Worm (Caenorhabditis elegans): ENCODE results near the gene F45D3.1.

F45D3.1 gene

DNA sequence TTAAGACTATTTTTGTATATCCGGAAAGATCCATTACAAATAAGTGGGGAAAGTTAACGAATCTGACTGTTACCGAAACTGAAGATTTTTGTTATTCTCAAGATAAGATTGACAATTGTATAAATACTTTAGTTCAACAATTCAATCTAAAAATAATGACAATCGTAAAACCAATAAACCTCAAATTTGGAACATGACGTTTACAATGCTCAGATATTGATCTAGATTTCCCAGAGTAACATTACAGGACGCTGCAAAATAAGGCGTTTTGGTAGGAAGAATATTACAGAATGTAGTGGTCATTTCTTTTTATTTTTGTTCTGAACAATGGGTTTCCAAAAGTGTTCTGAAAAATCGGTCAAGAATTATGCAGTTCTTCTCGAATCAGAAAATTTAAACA is at the start of gene F45D3.1:
Gene F45D3.1, plus strand, starts transcription at position 301 of the 400 bp plus-strand sequence.
- TF ChIP-seq ceh-83 (GFP tag; optimal IDR thresholded peaks at IDR 0.05) (no peak), zip-8 (tag; optimal IDR thresholded peaks at IDR 0.05) (no peak), nhr-12 (tag; optimal IDR thresholded peaks at IDR 0.05) (no peak), nhr-237 (tag; optimal IDR thresholded peaks at IDR 0.05) (no peak), elt-3 (tag; optimal IDR thresholded peaks at IDR 0.05) (no peak), lsy-2 (tag; optimal IDR thresholded peaks at IDR 0.05) (no peak), pha-4 (tag; optimal IDR thresholded peaks at IDR 0.05) (no peak), unc-120 (tag; optimal IDR thresholded peaks at IDR 0.05; ENCODE audit: poor library complexity, severe bottlenecking) (no peak), ham-2 (GFP tag; optimal IDR thresholded peaks at IDR 0.05) (no peak), drap-1 (GFP tag; optimal IDR thresholded peaks at IDR 0.05) (no peak), sptf-1 (tag; optimal IDR thresholded peaks at IDR 0.05) (no peak), tbx-8 (GFP tag; optimal IDR thresholded peaks at IDR 0.05) (no peak), ceh-39 (tag; optimal IDR thresholded peaks at IDR 0.05) (no peak), nhr-2 (tag; optimal IDR thresholded peaks at IDR 0.05) (no peak), hlh-1 (tag; optimal IDR thresholded peaks at IDR 0.05) (no peak)

DNA sequence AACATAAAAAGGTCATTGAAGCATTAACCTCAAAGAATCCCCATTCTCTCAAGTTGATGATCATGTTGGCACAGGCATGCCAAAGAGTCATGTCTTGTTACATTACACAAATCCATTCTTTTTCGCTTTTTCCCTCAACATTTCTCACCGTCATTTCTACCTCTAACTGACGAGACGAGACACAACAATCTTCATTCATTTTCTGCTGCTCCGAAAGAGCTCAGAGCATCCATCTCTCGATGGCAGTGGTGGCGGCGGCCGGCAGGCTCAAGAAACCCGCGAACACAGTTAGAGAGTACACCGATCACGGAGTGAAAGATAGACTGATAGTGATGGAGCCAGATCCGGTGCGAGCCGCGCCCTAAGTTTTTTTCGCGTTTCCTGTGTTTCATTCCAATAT is 49.7 kb upstream of the F45D3.1 start:
- peak; percentile 22 for TF ChIP-seq hlh-1 (tag; optimal IDR thresholded peaks at IDR 0.05)
- peak; percentile 72 for TF ChIP-seq unc-120 (tag; optimal IDR thresholded peaks at IDR 0.05; ENCODE audit: poor library complexity, severe bottlenecking)
- TF ChIP-seq unc-62 (GFP tag; optimal IDR thresholded peaks at IDR 0.05): peak; percentile 34
- no peak for TF ChIP-seq snpc-4 (tag; optimal IDR thresholded peaks at IDR 0.05)

DNA sequence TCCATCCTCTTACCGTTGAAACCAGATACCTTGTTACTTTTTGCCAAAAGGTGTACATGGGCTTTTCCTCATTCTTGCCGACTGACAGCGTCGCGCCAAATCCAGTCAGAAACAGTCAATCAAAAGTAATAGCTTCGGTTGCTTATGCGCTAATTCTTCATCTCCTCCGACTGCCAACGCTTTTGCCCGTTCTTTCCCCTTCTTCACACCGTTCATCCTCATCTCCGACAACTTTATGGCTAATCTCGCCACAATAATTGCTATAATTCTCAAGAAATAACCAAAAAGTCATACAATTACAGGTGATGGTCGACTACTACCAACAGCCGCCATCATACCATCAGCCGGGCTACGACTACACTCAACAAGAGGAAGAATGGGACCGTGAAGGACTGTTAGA is 48.7 kb upstream of the F45D3.1 start, which contains the start of gene atn-1:
Gene atn-1, plus strand, starts transcription at position 301 of the 400 bp plus-strand sequence.
- no peak for TF ChIP-seq M03D4.4 (tag; optimal IDR thresholded peaks at IDR 0.05)
- TF ChIP-seq nhr-12 (tag; optimal IDR thresholded peaks at IDR 0.05): no peak
- peak; percentile 9 for TF ChIP-seq ham-2 (GFP tag; optimal IDR thresholded peaks at IDR 0.05)

DNA sequence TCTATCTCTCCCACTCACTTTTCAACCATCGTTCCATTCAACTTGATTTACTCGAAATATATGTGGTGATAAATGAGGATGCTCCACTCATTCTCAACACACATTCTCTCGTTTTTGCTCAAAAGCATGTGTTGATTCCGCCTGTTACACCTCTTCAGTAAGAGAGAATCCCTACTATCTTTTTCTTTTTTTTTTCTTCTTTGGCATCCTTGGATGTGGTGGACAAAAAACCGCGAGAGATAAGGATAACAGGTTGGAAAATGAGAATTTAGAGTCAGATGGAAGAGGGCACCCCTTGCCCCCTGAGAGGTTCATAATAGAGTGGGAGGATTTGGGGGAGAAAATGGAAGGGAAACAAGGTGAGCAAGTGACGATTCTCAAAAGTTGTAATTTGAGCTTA is 47.9 kb upstream of the F45D3.1 start:
- TF ChIP-seq cnd-1 (tag; optimal IDR thresholded peaks at IDR 0.05): no peak
- TF ChIP-seq hlh-1 (tag; optimal IDR thresholded peaks at IDR 0.05): peak; percentile 54
- peak; percentile 27 for TF ChIP-seq unc-120 (tag; optimal IDR thresholded peaks at IDR 0.05; ENCODE audit: poor library complexity, severe bottlenecking)

DNA sequence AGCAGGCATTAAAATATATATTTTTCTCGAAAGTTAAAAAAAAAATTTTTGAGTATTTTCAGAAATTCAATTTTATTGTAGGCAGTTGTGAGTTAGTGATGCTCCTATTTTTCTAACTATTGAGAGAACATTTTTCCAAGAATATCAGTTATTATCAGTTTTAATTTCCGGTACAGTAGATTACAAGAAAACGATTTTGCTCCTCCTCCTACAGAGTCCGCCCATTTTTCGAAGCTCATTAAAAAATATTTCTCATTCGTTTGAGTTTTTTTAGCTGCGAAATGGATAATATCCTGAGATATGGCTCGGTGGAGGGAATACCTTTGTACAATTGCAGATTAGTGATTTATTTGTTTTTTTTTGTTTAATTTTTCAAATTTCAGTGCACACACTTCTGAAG is 42.3 kb upstream of the F45D3.1 start, which contains the start of gene srt-39:
Gene srt-39, plus strand, starts transcription at position 301 of the 400 bp plus-strand sequence.
- TF ChIP-seq ceh-83 (GFP tag; optimal IDR thresholded peaks at IDR 0.05) (no peak), unc-39 (tag; optimal IDR thresholded peaks at IDR 0.05) (no peak), lin-13 (tag; optimal IDR thresholded peaks at IDR 0.05) (no peak), ces-1 (GFP tag; optimal IDR thresholded peaks at IDR 0.05) (no peak), tbx-8 (GFP tag; optimal IDR thresholded peaks at IDR 0.05) (no peak), blmp-1 (tag; optimal IDR thresholded peaks at IDR 0.05) (no peak), M03D4.4 (tag; optimal IDR thresholded peaks at IDR 0.05) (no peak), mls-2 (tag; optimal IDR thresholded peaks at IDR 0.05) (no peak), flh-1 (GFP tag; optimal IDR thresholded peaks at IDR 0.05) (no peak), snpc-4 (tag; optimal IDR thresholded peaks at IDR 0.05) (no peak)

DNA sequence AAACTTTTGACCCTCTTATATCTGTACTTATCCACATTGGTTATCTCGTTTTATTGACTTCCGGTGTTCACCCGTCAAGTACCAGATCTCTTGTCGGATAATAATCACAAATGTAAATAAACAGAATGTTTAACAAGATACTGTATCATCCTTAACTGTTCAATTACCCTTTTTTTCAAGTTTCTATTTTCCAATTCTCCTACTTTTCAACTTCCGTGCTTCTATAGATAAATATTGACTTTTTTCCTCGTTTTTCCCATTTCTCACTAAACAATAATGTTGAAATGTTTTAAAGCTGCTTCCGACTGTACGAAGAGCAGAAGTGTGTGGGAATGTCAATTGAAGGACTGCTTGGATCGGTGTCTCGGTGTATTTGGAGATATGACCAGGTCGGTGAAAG is 39.9 kb upstream of the F45D3.1 start, which contains the start of gene inx-11:
Gene inx-11, plus strand, starts transcription at position 301 of the 400 bp plus-strand sequence.
- no peak for TF ChIP-seq nhr-237 (tag; optimal IDR thresholded peaks at IDR 0.05)
- no peak for TF ChIP-seq flh-1 (GFP tag; optimal IDR thresholded peaks at IDR 0.05)
- TF ChIP-seq pha-4 (tag; optimal IDR thresholded peaks at IDR 0.05): peak; percentile 40
- no peak for TF ChIP-seq snpc-4 (tag; optimal IDR thresholded peaks at IDR 0.05)
- no peak for TF ChIP-seq tbx-8 (GFP tag; optimal IDR thresholded peaks at IDR 0.05)
- no peak for TF ChIP-seq ztf-11 (tag; optimal IDR thresholded peaks at IDR 0.05)

DNA sequence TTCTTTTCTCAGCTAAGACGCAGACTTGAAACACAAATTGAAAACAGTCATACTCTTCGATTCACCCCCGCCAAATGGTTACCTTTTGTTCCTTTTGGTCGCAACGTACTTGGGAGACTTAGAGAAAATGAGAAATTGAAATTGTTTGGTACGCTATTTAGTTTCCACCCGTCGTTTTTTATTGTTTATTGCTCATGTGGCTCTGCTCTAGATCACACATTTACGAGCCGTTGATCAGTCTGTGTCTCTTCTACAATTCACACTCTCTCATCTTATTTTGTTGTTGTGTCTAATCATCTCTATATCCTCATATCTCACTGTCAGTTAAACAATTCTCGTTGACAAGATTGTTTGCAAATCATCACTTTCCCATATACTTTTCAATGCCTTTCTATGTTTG is 38.9 kb upstream of the F45D3.1 start:
- TF ChIP-seq zip-8 (tag; optimal IDR thresholded peaks at IDR 0.05) (no peak), mab-5 (tag; optimal IDR thresholded peaks at IDR 0.05) (no peak), cnd-1 (tag; optimal IDR thresholded peaks at IDR 0.05) (no peak), nhr-12 (tag; optimal IDR thresholded peaks at IDR 0.05) (no peak), unc-120 (tag; optimal IDR thresholded peaks at IDR 0.05; ENCODE audit: poor library complexity, severe bottlenecking) (no peak), elt-3 (tag; optimal IDR thresholded peaks at IDR 0.05) (no peak), ztf-11 (tag; optimal IDR thresholded peaks at IDR 0.05) (no peak), nhr-2 (tag; optimal IDR thresholded peaks at IDR 0.05) (no peak), drap-1 (GFP tag; optimal IDR thresholded peaks at IDR 0.05) (no peak), M03D4.4 (tag; optimal IDR thresholded peaks at IDR 0.05) (no peak), ceh-83 (GFP tag; optimal IDR thresholded peaks at IDR 0.05) (no peak), ham-2 (GFP tag; optimal IDR thresholded peaks at IDR 0.05) (no peak), snpc-4 (tag; optimal IDR thresholded peaks at IDR 0.05) (no peak), mep-1 (tag; optimal IDR thresholded peaks at IDR 0.05) (no peak), hlh-1 (tag; optimal IDR thresholded peaks at IDR 0.05) (no peak)

Measured in whole organism, mixed stage, embryonic.